Fruit fly (Drosophila melanogaster) whole organism, pupa: ENCODE data around the gene Nha2.

Experiments used
- CG12605 ChIP-seq: fragments of 200-800 bp; sonication (Bioruptor generic); IDR thresholded peaks from 2 replicates; pipeline ENCODE4 v1.3.6; 2022; ENCODE audit warnings: missing biosample characterization, missing genetic modification characterization
- CG13204 ChIP-seq: fragments of 200-800 bp; sonication (Bioruptor generic); optimal IDR thresholded peaks from 2 replicates; lab custom pipeline; 2018; ENCODE audit warnings: missing biosample characterization, mild to moderate bottlenecking, missing genetic modification characterization, moderate library complexity
- CG14655 ChIP-seq: fragments of 200-800 bp; sonication (Bioruptor generic); optimal IDR thresholded peaks from 3 replicates; lab custom pipeline; 2017; ENCODE audit warnings: mild to moderate bottlenecking, missing biosample characterization, missing genetic modification reagents, missing genetic modification characterization
- CG17806 ChIP-seq: fragments of 200-800 bp; sonication (Bioruptor generic); optimal IDR thresholded peaks from 2 replicates; lab custom pipeline; 2018; ENCODE audit warnings: missing biosample characterization, mild to moderate bottlenecking, missing genetic modification characterization, moderate library complexity
- CG34367 ChIP-seq: fragments of 200-800 bp; sonication (Bioruptor generic); optimal IDR thresholded peaks from 2 replicates; lab custom pipeline; 2018; ENCODE audit warnings: missing biosample characterization, mild to moderate bottlenecking, missing genetic modification characterization
- CG4496 ChIP-seq: fragments of 200-800 bp; sonication (Bioruptor generic); IDR thresholded peaks from 3 replicates; pipeline ENCODE4 v1.3.6; 2022; ENCODE audit warnings: missing biosample characterization, missing genetic modification characterization
- CG9948 ChIP-seq: fragments of 200-800 bp; sonication (Bioruptor generic); optimal IDR thresholded peaks from 2 replicates; lab custom pipeline; 2018; ENCODE audit warnings: missing biosample characterization, mild to moderate bottlenecking, missing genetic modification characterization, moderate library complexity
- EcR ChIP-seq: fragments of 200-800 bp; sonication (Bioruptor generic); optimal IDR thresholded peaks from 3 replicates; lab custom pipeline; 2019; ENCODE audit warnings: missing biosample characterization, missing genetic modification characterization, mild to moderate bottlenecking, moderate library complexity, missing genetic modification reagents
- Ets98B ChIP-seq: fragments of 200-800 bp; sonication (Bioruptor generic); IDR thresholded peaks from 2 replicates; pipeline ENCODE4 v1.3.6; 2022; ENCODE audit warnings: missing biosample characterization, missing genetic modification characterization
- Snoo ChIP-seq: fragments of 200-800 bp; sonication (Bioruptor generic); optimal IDR thresholded peaks from 3 replicates; lab custom pipeline; 2017; ENCODE audit warnings: missing biosample characterization, mild to moderate bottlenecking, missing genetic modification characterization, inconsistent platforms
- fd96Ca ChIP-seq: fragments of 200-800 bp; sonication (Bioruptor generic); IDR thresholded peaks from 3 replicates; pipeline ENCODE4 v1.3.6; 2022; ENCODE audit warnings: missing biosample characterization, missing genetic modification characterization
- gl ChIP-seq: fragments of 200-800 bp; sonication (Bioruptor generic); optimal IDR thresholded peaks from 2 replicates; lab custom pipeline; 2018; ENCODE audit warnings: missing biosample characterization, mild to moderate bottlenecking, missing genetic modification characterization
- rn ChIP-seq: fragments of 200-800 bp; sonication (Bioruptor generic); IDR thresholded peaks from 2 replicates; pipeline ENCODE4 v1.3.6; 2022; ENCODE audit warnings: missing biosample characterization, missing genetic modification characterization

dm6 chr3R:23036321-23036720 is 38.0 kb upstream of the Nha2 start:
- TF ChIP-seq CG12605 (no peak), CG17806 (no peak), Ets98B (no peak), fd96Ca (GFP tag; lab: Robert Waterston, UW) (no peak), CG13204 (GFP tag; lab: Kevin White, UChicago) (no peak), CG34367 (tag; lab: Kevin White, UChicago) (no peak), Snoo (tag; lab: Kevin White, UChicago) (no peak), CG14655 (no peak), CG4496 (GFP tag; lab: Robert Waterston, UW) (no peak), EcR (no peak), CG9948 (no peak), gl (tag; lab: Kevin White, UChicago) (no peak), rn (no peak)
